Worm (Caenorhabditis elegans) whole organism, young adult: ENCODE results near the gene F08G12.3.

Experiments
- B0019.2 ChIP-seq: fragments of 200-800 bp; sonication (Bioruptor generic); conservative IDR thresholded peaks from 2 replicates; pipeline ENCODE4 v1.3.6; 2022; ENCODE audit warnings: missing genetic modification reagents, missing genetic modification characterization, missing compliant biosample characterization
- B0336.3 ChIP-seq: fragments of 200-800 bp; sonication (Bioruptor generic); IDR thresholded peaks from 2 replicates; pipeline ENCODE4 v1.3.6; 2022; ENCODE audit warnings: missing genetic modification characterization, missing compliant biosample characterization
- F37B4.10 ChIP-seq: fragments of 200-800 bp; sonication (Bioruptor generic); IDR thresholded peaks from 2 replicates; pipeline ENCODE4 v1.3.6; 2022; ENCODE audit warnings: missing genetic modification characterization, missing compliant biosample characterization
- F55B11.4 ChIP-seq: sonication (generic microtip); optimal IDR thresholded peaks from 2 replicates; lab custom pipeline; 2016; ENCODE audit warnings: missing compliant biosample characterization, missing genetic modification characterization, borderline replicate concordance; ENCODE audit not compliant: insufficient read depth
- T26A5.8 ChIP-seq: sonication (generic microtip); optimal IDR thresholded peaks from 2 replicates; lab custom pipeline; 2016; ENCODE audit warnings: missing genetic modification characterization, missing compliant biosample characterization
- Y53G8AR.9 ChIP-seq: fragments of 200-800 bp; sonication (Bioruptor generic); conservative IDR thresholded peaks from 2 replicates; pipeline ENCODE4 v1.3.6; 2022; ENCODE audit warnings: missing genetic modification reagents, missing genetic modification characterization, missing compliant biosample characterization
- Y56A3A.18 ChIP-seq: fragments of 200-800 bp; sonication (Bioruptor generic); IDR thresholded peaks from 2 replicates; pipeline ENCODE4 v1.3.6; 2022; ENCODE audit warnings: missing genetic modification reagents, missing genetic modification characterization, missing compliant biosample characterization
- Y67H2A.10 ChIP-seq: fragments of 200-800 bp; sonication (Bioruptor generic); conservative IDR thresholded peaks from 2 replicates; pipeline ENCODE4 v1.3.6; 2022; ENCODE audit warnings: missing genetic modification reagents, missing genetic modification characterization, missing compliant biosample characterization
- Y79H2A.3 ChIP-seq: fragments of 200-800 bp; sonication (Bioruptor generic); conservative IDR thresholded peaks from 2 replicates; pipeline ENCODE4 v1.3.6; 2022; ENCODE audit warnings: missing genetic modification reagents, missing genetic modification characterization, missing compliant biosample characterization
- Y95B8A.8 ChIP-seq: fragments of 200-800 bp; sonication (Bioruptor generic); IDR thresholded peaks from 2 replicates; pipeline ENCODE4 v1.3.6; 2022; ENCODE audit warnings: missing genetic modification reagents, missing genetic modification characterization, missing compliant biosample characterization
- akir-1 ChIP-seq: fragments of 200-800 bp; sonication (Bioruptor generic); optimal IDR thresholded peaks from 2 replicates; lab custom pipeline; 2018; ENCODE audit warnings: mild to moderate bottlenecking, missing genetic modification characterization, moderate library complexity, missing compliant biosample characterization
- atf-7 ChIP-seq: sonication (generic microtip); optimal IDR thresholded peaks from 2 replicates; lab custom pipeline; 2017; ENCODE audit warnings: mild to moderate bottlenecking, missing genetic modification characterization, missing compliant biosample characterization
- attf-5 ChIP-seq: fragments of 200-800 bp; sonication (Bioruptor generic); optimal IDR thresholded peaks from 2 replicates; lab custom pipeline; 2018; ENCODE audit warnings: mild to moderate bottlenecking, missing genetic modification characterization, missing compliant biosample characterization
- cebp-1 ChIP-seq, 2 experiments: fragments of 200-800 bp in 1 of 2; sonication (Bioruptor generic) in 1 of 2; sonication (generic microtip) in 1 of 2; IDR thresholded peaks in 1 of 2; optimal IDR thresholded peaks in 1 of 2; 2 replicates each; pipeline versions ENCODE4 v1.3.6 to Lab custom; 2017 to 2022; ENCODE audit warnings: missing compliant biosample characterization in 2 of 2, missing genetic modification characterization in 2 of 2, mild to moderate bottlenecking in 1 of 2, missing genetic modification reagents in 1 of 2, moderate library complexity in 1 of 2
- ceh-27 ChIP-seq: fragments of 200-800 bp; sonication (Bioruptor generic); optimal IDR thresholded peaks from 2 replicates; lab custom pipeline; 2018; ENCODE audit warnings: mild to moderate bottlenecking, missing genetic modification characterization, moderate library complexity, missing compliant biosample characterization
- ceh-40 ChIP-seq: fragments of 200-800 bp; sonication (Bioruptor generic); IDR thresholded peaks from 2 replicates; pipeline ENCODE4 v1.3.6; 2022; ENCODE audit warnings: missing genetic modification characterization, missing compliant biosample characterization
- ceh-58 ChIP-seq: fragments of 200-800 bp; sonication (Bioruptor generic); IDR thresholded peaks from 2 replicates; pipeline ENCODE4 v1.3.6; 2022; ENCODE audit warnings: missing genetic modification characterization, missing compliant biosample characterization
- ceh-91 ChIP-seq: fragments of 200-800 bp; sonication (Bioruptor generic); IDR thresholded peaks from 2 replicates; pipeline ENCODE4 v1.3.6; 2022; ENCODE audit warnings: missing genetic modification reagents, missing genetic modification characterization, missing compliant biosample characterization
- die-1 ChIP-seq: sonication (generic microtip); optimal IDR thresholded peaks from 2 replicates; lab custom pipeline; 2016; ENCODE audit warnings: missing genotype, mild to moderate bottlenecking, missing genetic modification characterization, missing compliant biosample characterization
- dox-1 ChIP-seq: fragments of 200-800 bp; sonication (Bioruptor generic); IDR thresholded peaks from 2 replicates; pipeline ENCODE4 v1.3.6; 2022; ENCODE audit warnings: missing genetic modification reagents, missing genetic modification characterization, missing compliant biosample characterization
- dpff-1 ChIP-seq: sonication (generic microtip); optimal IDR thresholded peaks from 2 replicates; lab custom pipeline; 2017; ENCODE audit warnings: mild to moderate bottlenecking, missing genetic modification characterization, missing compliant biosample characterization
- efl-1 ChIP-seq: fragments of 150-350 bp; optimal IDR thresholded peaks from 2 replicates; lab custom pipeline; 2014; ENCODE audit warnings: missing biosample characterization, missing genetic modification reagents, missing genetic modification characterization
- gei-17 ChIP-seq: fragments of 200-800 bp; sonication (Bioruptor generic); optimal IDR thresholded peaks from 2 replicates; lab custom pipeline; 2018; ENCODE audit warnings: mild to moderate bottlenecking, missing genetic modification characterization, missing compliant biosample characterization
- him-1 ChIP-seq: sonication (generic microtip); optimal IDR thresholded peaks from 2 replicates; lab custom pipeline; 2016; ENCODE audit warnings: missing genotype, missing genetic modification reagents, missing genetic modification characterization, missing compliant biosample characterization
- lin-40 ChIP-seq: sonication (generic microtip); optimal IDR thresholded peaks from 2 replicates; lab custom pipeline; 2016; ENCODE audit warnings: missing genetic modification characterization, mild to moderate bottlenecking, missing compliant biosample characterization, missing genotype, missing genetic modification reagents
- lsy-27 ChIP-seq: sonication (generic microtip); optimal IDR thresholded peaks from 2 replicates; lab custom pipeline; 2017; ENCODE audit warnings: missing genetic modification characterization, mild to moderate bottlenecking, missing compliant biosample characterization, antibody characterized with exemption, missing genotype, borderline replicate concordance; ENCODE audit not compliant: insufficient read depth
- madf-8 ChIP-seq: fragments of 200-800 bp; sonication (Bioruptor generic); conservative IDR thresholded peaks from 2 replicates; pipeline ENCODE4 v1.3.6; 2022; ENCODE audit warnings: missing genetic modification reagents, missing genetic modification characterization, missing compliant biosample characterization
- mcd-1 ChIP-seq: fragments of 200-800 bp; sonication (Bioruptor generic); IDR thresholded peaks from 2 replicates; pipeline ENCODE4 v1.3.6; 2022; ENCODE audit warnings: missing genetic modification reagents, missing genetic modification characterization, missing compliant biosample characterization
- mel-28 ChIP-seq: sonication (generic microtip); optimal IDR thresholded peaks from 2 replicates; lab custom pipeline; 2016; ENCODE audit warnings: borderline replicate concordance, mild to moderate bottlenecking, missing genetic modification characterization, missing compliant biosample characterization
- nhr-27 ChIP-seq: fragments of 200-800 bp; sonication (Bioruptor generic); optimal IDR thresholded peaks from 2 replicates; lab custom pipeline; 2018; ENCODE audit warnings: mild to moderate bottlenecking, missing genetic modification characterization, moderate library complexity, missing compliant biosample characterization
- pbrm-1 ChIP-seq: fragments of 200-800 bp; sonication (Bioruptor generic); IDR thresholded peaks from 2 replicates; pipeline ENCODE4 v1.3.6; 2022; ENCODE audit warnings: missing genetic modification reagents, missing genetic modification characterization, missing compliant biosample characterization
- pha-4 ChIP-seq: fragments of 150-350 bp; sonication (generic microtip); optimal IDR thresholded peaks from 2 replicates; lab custom pipeline; 2014; ENCODE audit warnings: missing biosample characterization, missing genetic modification reagents, missing genetic modification characterization
- rec-8 ChIP-seq, 2 experiments: sonication (generic microtip); optimal IDR thresholded peaks; 2 replicates each; lab custom pipeline; 2016; ENCODE audit warnings: mild to moderate bottlenecking in 2 of 2, missing genetic modification characterization in 2 of 2, missing genetic modification reagents in 2 of 2, missing genotype in 2 of 2, missing biosample characterization in 1 of 2, missing compliant biosample characterization in 1 of 2, moderate library complexity in 1 of 2
- repo-1 ChIP-seq: sonication (generic microtip); optimal IDR thresholded peaks from 2 replicates; lab custom pipeline; 2017; ENCODE audit warnings: mild to moderate bottlenecking, missing genetic modification characterization, missing compliant biosample characterization
- snpc-1.3 ChIP-seq: sonication (generic microtip); optimal IDR thresholded peaks from 2 replicates; lab custom pipeline; 2017; ENCODE audit warnings: missing genetic modification characterization, mild to moderate bottlenecking, missing compliant biosample characterization, antibody characterized with exemption, moderate library complexity, missing genotype, missing genetic modification reagents; ENCODE audit not compliant: insufficient read depth
- snpc-4 ChIP-seq, 5 experiments: fragments of 150-350 bp in 1 of 5; sonication (generic microtip) in 4 of 5; optimal IDR thresholded peaks; 2 replicates each; lab custom pipeline; 2014 to 2018; ENCODE audit warnings: missing genetic modification characterization in 5 of 5, missing biosample characterization in 3 of 5, antibody characterized with exemption in 2 of 5, mild to moderate bottlenecking in 2 of 5, missing compliant biosample characterization in 2 of 5, missing genotype in 2 of 5, moderate library complexity in 2 of 5, missing genetic modification reagents in 1 of 5
- somi-1 ChIP-seq: fragments of 200-800 bp; sonication (Bioruptor generic); optimal IDR thresholded peaks from 2 replicates; lab custom pipeline; 2018; ENCODE audit warnings: mild to moderate bottlenecking, missing genetic modification characterization, missing compliant biosample characterization
- tbx-9 ChIP-seq: sonication (generic microtip); optimal IDR thresholded peaks from 2 replicates; lab custom pipeline; 2016; ENCODE audit warnings: borderline replicate concordance, missing genetic modification characterization, inconsistent platforms, missing compliant biosample characterization
- ztf-18 ChIP-seq: sonication (generic microtip); optimal IDR thresholded peaks from 2 replicates; lab custom pipeline; 2016; ENCODE audit warnings: missing genotype, mild to moderate bottlenecking, missing genetic modification characterization, missing compliant biosample characterization
- ztf-25 ChIP-seq: fragments of 200-800 bp; sonication (Bioruptor generic); IDR thresholded peaks from 2 replicates; pipeline ENCODE4 v1.3.6; 2022; ENCODE audit warnings: missing genetic modification reagents, missing genetic modification characterization, missing compliant biosample characterization
- ztf-6 ChIP-seq: fragments of 200-800 bp; sonication (Bioruptor generic); IDR thresholded peaks from 2 replicates; pipeline ENCODE4 v1.3.6; 2022; ENCODE audit warnings: missing genetic modification reagents, missing genetic modification characterization, missing compliant biosample characterization

Gene F08G12.3

ce11 chrX:11337095-11337494 is 37.0 kb downstream of the F08G12.3 start:
- no peak for TF ChIP-seq mcd-1 (GFP tag; lab: Robert Waterston, UW)
- TF ChIP-seq efl-1 (GFP tag; lab: Kevin White, UChicago) = no peak
- TF ChIP-seq nhr-27 (tag; lab: Kevin White, UChicago) = no peak
- no peak for TF ChIP-seq snpc-1.3
- no peak for TF ChIP-seq mel-28 (tag; lab: Kevin White, UChicago)
- TF ChIP-seq ztf-6 = no peak
- TF ChIP-seq Y95B8A.8 = no peak
- TF ChIP-seq F55B11.4 (tag; lab: Kevin White, UChicago) = no peak
- TF ChIP-seq Y53G8AR.9 = no peak
- no peak for TF ChIP-seq gei-17 (GFP tag; lab: Kevin White, UChicago)

ce11 chrX:11337783-11338182 is 37.7 kb downstream of the F08G12.3 start, which contains the start of gene gcy-9:
gcy-9 (minus strand) TSS chrX:11337883.
- TF ChIP-seq madf-8 (GFP tag; lab: Robert Waterston, UW) = no peak
- TF ChIP-seq ceh-40 (GFP tag; lab: Robert Waterston, UW) = no peak
- no peak for TF ChIP-seq efl-1 (GFP tag; lab: Kevin White, UChicago)
- no peak for TF ChIP-seq mcd-1 (GFP tag; lab: Robert Waterston, UW)
- no peak for TF ChIP-seq snpc-4 (GFP tag; optimal IDR thresholded peaks at IDR 0.05; lab: Kevin White, UChicago)
- no peak for TF ChIP-seq snpc-4 (tag; optimal IDR thresholded peaks at IDR 0.05; lab: Kevin White, UChicago)
- no peak for TF ChIP-seq akir-1
- no peak for TF ChIP-seq rec-8 (tag; optimal IDR thresholded peaks at IDR 0.05; lab: Kevin White, UChicago)
- TF ChIP-seq him-1 (tag; lab: Kevin White, UChicago) = no peak

- TF ChIP-seq ztf-25 (GFP tag; lab: Robert Waterston, UW) (no peak), Y79H2A.3 (GFP tag; lab: Robert Waterston, UW) (no peak), lin-40 (tag; lab: Kevin White, UChicago) (no peak), B0336.3 (GFP tag; lab: Robert Waterston, UW) (no peak), B0019.2 (no peak), dox-1 (GFP tag; lab: Robert Waterston, UW) (0 out of 2 replicates have a peak, but pooled peaks have one; percentile 35), attf-5 (GFP tag; lab: Kevin White, UChicago) (peak; percentile 28), repo-1 (no peak), mel-28 (tag; lab: Kevin White, UChicago) (no peak), F55B11.4 (tag; lab: Kevin White, UChicago) (no peak), madf-8 (GFP tag; lab: Robert Waterston, UW) (no peak), ceh-58 (GFP tag; lab: Robert Waterston, UW) (no peak), pbrm-1 (GFP tag; lab: Robert Waterston, UW) (no peak), Y56A3A.18 (GFP tag; lab: Robert Waterston, UW) (no peak), mcd-1 (GFP tag; lab: Robert Waterston, UW) (no peak), snpc-4 (GFP tag; optimal IDR thresholded peaks at IDR 0.05; lab: Kevin White, UChicago) (no peak), snpc-4 (tag; optimal IDR thresholded peaks at IDR 0.05; lab: Kevin White, UChicago) (peak in 1 of 4 experiments; percentile 29), lsy-27 (tag; lab: Kevin White, UChicago) (no peak), ceh-27 (GFP tag; lab: Kevin White, UChicago) (no peak), ceh-91 (no peak), cebp-1 (GFP tag; IDR thresholded peaks at IDR 0.05; lab: Robert Waterston, UW) (no peak), cebp-1 (tag; optimal IDR thresholded peaks at IDR 0.05; lab: Kevin White, UChicago) (no peak), dpff-1 (tag; lab: Kevin White, UChicago) (no peak), ztf-18 (tag; lab: Kevin White, UChicago) (no peak), somi-1 (no peak), F37B4.10 (no peak), atf-7 (tag; lab: Kevin White, UChicago) (no peak), tbx-9 (tag; lab: Kevin White, UChicago) (no peak), Y67H2A.10 (GFP tag; lab: Robert Waterston, UW) (no peak), pha-4 (no peak), efl-1 (GFP tag; lab: Kevin White, UChicago) (no peak), die-1 (tag; lab: Kevin White, UChicago) (no peak), T26A5.8 (tag; lab: Kevin White, UChicago) (no peak)
Measured at ce11 chrX:11339375-11339924, 39.4 kb downstream of the F08G12.3 start, which contains the start of gene aco-1. aco-1 (plus strand) TSS chrX:11339874.
